Fruit fly (Drosophila melanogaster): Measurements from ENCODE around the gene verm.

Gene verm

DNA sequence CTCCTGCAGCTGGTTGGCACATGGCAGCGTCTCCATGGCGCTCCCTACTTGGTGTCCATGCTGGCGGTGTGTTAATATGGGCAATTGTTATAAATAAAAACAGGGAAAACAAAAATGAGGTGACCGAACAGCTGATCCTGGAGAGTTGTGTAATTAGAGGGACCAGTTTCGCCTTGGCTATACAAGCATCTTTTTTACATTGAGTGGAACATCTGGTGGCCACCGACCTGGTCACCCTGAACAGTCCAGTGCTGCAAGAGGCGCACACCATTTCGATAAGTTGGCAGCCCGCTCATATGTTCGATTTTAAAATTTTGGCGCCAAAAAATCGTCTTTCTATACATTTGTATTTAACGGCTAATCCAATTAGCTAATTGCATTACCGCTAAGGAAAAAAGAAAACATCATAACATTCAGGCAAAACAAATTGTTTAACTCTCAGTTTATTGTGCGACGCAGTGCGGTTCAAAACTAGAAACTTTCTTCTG is 7.8 kb downstream of the verm start, which contains the start of the genes CG8765 and Gbeta76C (continued):
- TF ChIP-seq sens-2 (GFP tag; IDR thresholded peaks at IDR 0.05) (no peak), Fer3 (tag; optimal IDR thresholded peaks at IDR 0.05) (no peak), MESR4 (GFP tag; optimal IDR thresholded peaks at IDR 0.05) (peak; percentile 71), toy (GFP tag; IDR thresholded peaks at IDR 0.05) (no peak), CG10209 (GFP tag; optimal IDR thresholded peaks at IDR 0.05) (no peak), jigr1 (GFP tag; IDR thresholded peaks at IDR 0.05) (no peak), CG8290 (GFP tag; optimal IDR thresholded peaks at IDR 0.05) (peak; percentile 18), CG8290 (tag; optimal IDR thresholded peaks at IDR 0.05) (no peak), CG2875 (GFP tag; optimal IDR thresholded peaks at IDR 0.05) (peak; percentile 26), dati (GFP tag; IDR thresholded peaks at IDR 0.05) (no peak), nmo (GFP tag; optimal IDR thresholded peaks at IDR 0.05) (peak; percentile 45), CG13424 (tag; optimal IDR thresholded peaks at IDR 0.05) (peak; percentile 26), CG10366 (GFP tag; IDR thresholded peaks at IDR 0.05) (no peak), sqz (GFP tag; optimal IDR thresholded peaks at IDR 0.05) (no peak), CG15601 (tag; optimal IDR thresholded peaks at IDR 0.05) (no peak), sim (GFP tag; IDR thresholded peaks at IDR 0.05) (no peak), tin (GFP tag; optimal IDR thresholded peaks at IDR 0.05) (peak; percentile 16), PHDP (tag; optimal IDR thresholded peaks at IDR 0.05) (no peak), dan (GFP tag; IDR thresholded peaks at IDR 0.05) (no peak), cwo (GFP tag; optimal IDR thresholded peaks at IDR 0.05) (no peak), CG16815 (GFP tag; optimal IDR thresholded peaks at IDR 0.05) (no peak), CG18619 (GFP tag; optimal IDR thresholded peaks at IDR 0.05) (no peak), grn (GFP tag; optimal IDR thresholded peaks at IDR 0.05) (no peak), amos (GFP tag; IDR thresholded peaks at IDR 0.05; ENCODE audit: partially characterized antibody) (peak; percentile 60), Chrac-16 (GFP tag; optimal IDR thresholded peaks at IDR 0.05) (peak; percentile 35), CG7928 (GFP tag; optimal IDR thresholded peaks at IDR 0.05) (no peak), CG18476 (GFP tag; optimal IDR thresholded peaks at IDR 0.05) (no peak), nom (GFP tag; optimal IDR thresholded peaks at IDR 0.05) (no peak), crc (GFP tag; optimal IDR thresholded peaks at IDR 0.05) (no peak), CG11085 (GFP tag; IDR thresholded peaks at IDR 0.05) (no peak), gfzf (GFP tag; optimal IDR thresholded peaks at IDR 0.05) (peak; percentile 99), nerfin-1 (tag; optimal IDR thresholded peaks at IDR 0.05) (peak; percentile 18), esg (GFP tag; conservative IDR thresholded peaks at IDR 0.05) (no peak), tna (GFP tag; IDR thresholded peaks at IDR 0.05; ENCODE audit: partially characterized antibody) (no peak; the same call in 1 of the 2 replicates), odd (GFP tag; optimal IDR thresholded peaks at IDR 0.05) (no peak), sc (optimal IDR thresholded peaks at IDR 0.05) (no peak), sc (GFP tag; optimal IDR thresholded peaks at IDR 0.05) (no peak), CTCF (GFP tag; optimal IDR thresholded peaks at IDR 0.05) (no peak), Lhr (GFP tag; optimal IDR thresholded peaks at IDR 0.05) (peak; percentile 93), CG4404 (GFP tag; IDR thresholded peaks at IDR 0.05) (no peak; the same call in 1 of the 2 replicates), Opbp (GFP tag; IDR thresholded peaks at IDR 0.05; ENCODE audit: partially characterized antibody) (peak; percentile 77; the same call in 2 of the 3 replicates), Ada2b (GFP tag; IDR thresholded peaks at IDR 0.05) (no peak), BtbVII (GFP tag; optimal IDR thresholded peaks at IDR 0.05) (no peak), CG31388 (GFP tag; optimal IDR thresholded peaks at IDR 0.05) (no peak), CG14667 (GFP tag; IDR thresholded peaks at IDR 0.05) (no peak), CG1832 (GFP tag; optimal IDR thresholded peaks at IDR 0.05) (no peak), sisA (GFP tag; IDR thresholded peaks at IDR 0.05) (peak; percentile 12; the same call in 1 of the 2 replicates), CoRest (tag; optimal IDR thresholded peaks at IDR 0.05) (peak; percentile 38), CG18599 (GFP tag; optimal IDR thresholded peaks at IDR 0.05) (no peak), pan (optimal IDR thresholded peaks at IDR 0.05) (no peak), pan (GFP tag; optimal IDR thresholded peaks at IDR 0.05 in 1 of 2, IDR thresholded peaks at IDR 0.05 in 1 of 2) (no peak), CG7745 (tag; optimal IDR thresholded peaks at IDR 0.05) (no peak)

Data from whole organism, embryonic.